Fruit fly (Drosophila melanogaster): ENCODE data around the gene CAH5.

CAH5 gene

DNA sequence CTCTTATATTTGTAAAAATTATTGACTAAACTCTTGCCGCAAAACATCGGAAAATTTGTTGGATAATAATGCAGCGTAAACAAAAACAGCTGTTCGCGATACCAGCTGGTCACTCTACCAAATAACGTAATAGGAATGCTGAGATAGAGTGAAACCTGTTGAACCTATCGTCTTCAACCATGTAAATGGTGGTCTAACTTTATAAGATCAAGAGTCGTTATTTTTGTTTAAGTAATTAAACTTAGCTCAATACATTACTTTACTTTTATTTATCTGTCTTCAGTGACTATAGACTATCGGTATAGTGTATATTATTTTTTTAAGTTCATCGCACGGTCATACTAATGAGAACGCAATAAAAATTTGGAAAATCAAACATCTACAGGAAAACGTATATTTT, 7.6 kb upstream of the CAH5 start, which contains the start of the genes CG1750 and spn-F (continued):
- TF ChIP-seq az2 (GFP tag; optimal IDR thresholded peaks at IDR 0.05) (no peak), sc (optimal IDR thresholded peaks at IDR 0.05) (no peak), sc (GFP tag; optimal IDR thresholded peaks at IDR 0.05) (no peak), lola (GFP tag; optimal IDR thresholded peaks at IDR 0.05) (peak in 1 of 3 experiments; percentile 1), unc-4 (GFP tag; IDR thresholded peaks at IDR 0.05; ENCODE audit: partially characterized antibody) (peak; percentile 74), sisA (GFP tag; IDR thresholded peaks at IDR 0.05) (no peak), ind (GFP tag; optimal IDR thresholded peaks at IDR 0.05) (no peak), CG7357 (GFP tag; IDR thresholded peaks at IDR 0.05) (no peak), CG7839 (tag; optimal IDR thresholded peaks at IDR 0.05) (no peak), dmrt99B (tag; optimal IDR thresholded peaks at IDR 0.05) (no peak), trem (tag; optimal IDR thresholded peaks at IDR 0.05) (peak; percentile 62), Rx (GFP tag; IDR thresholded peaks at IDR 0.05) (no peak), Mad (GFP tag; optimal IDR thresholded peaks at IDR 0.05) (no peak), Rfx (GFP tag; IDR thresholded peaks at IDR 0.05) (no peak), Opbp (GFP tag; IDR thresholded peaks at IDR 0.05; ENCODE audit: partially characterized antibody) (0 out of 3 replicates have a peak, but pooled peaks have one; percentile 36), fd3F (GFP tag; optimal IDR thresholded peaks at IDR 0.05) (no peak), CG32772 (GFP tag; IDR thresholded peaks at IDR 0.05) (no peak), sim (GFP tag; IDR thresholded peaks at IDR 0.05) (no peak), ttk (GFP tag; IDR thresholded peaks at IDR 0.05) (no peak), H15 (GFP tag; IDR thresholded peaks at IDR 0.05) (no peak), CG13775 (GFP tag; optimal IDR thresholded peaks at IDR 0.05) (no peak), hkb (optimal IDR thresholded peaks at IDR 0.05) (no peak), hkb (GFP tag; IDR thresholded peaks at IDR 0.05) (no peak), CHES-1-like (GFP tag; optimal IDR thresholded peaks at IDR 0.05) (no peak), eyg (GFP tag; optimal IDR thresholded peaks at IDR 0.05) (no peak), Mes4 (GFP tag; optimal IDR thresholded peaks at IDR 0.05) (no peak), CG7963 (GFP tag; IDR thresholded peaks at IDR 0.05; ENCODE audit: partially characterized antibody) (no peak), Pdp1 (GFP tag; optimal IDR thresholded peaks at IDR 0.05) (peak in 1 of 2 experiments; percentile 98), CG7271 (tag; optimal IDR thresholded peaks at IDR 0.05) (no peak), CG12769 (tag; optimal IDR thresholded peaks at IDR 0.05) (no peak), HLHmδ (GFP tag; optimal IDR thresholded peaks at IDR 0.05) (no peak), CG17385 (GFP tag; optimal IDR thresholded peaks at IDR 0.05) (no peak), CG9797 (GFP tag; optimal IDR thresholded peaks at IDR 0.05) (peak; percentile 75), Ravus (GFP tag; IDR thresholded peaks at IDR 0.05) (no peak), CG12391 (tag; optimal IDR thresholded peaks at IDR 0.05) (no peak), ara (GFP tag; IDR thresholded peaks at IDR 0.05) (no peak), CG6791 (GFP tag; IDR thresholded peaks at IDR 0.05; ENCODE audit: partially characterized antibody) (no peak), Abd-B (GFP tag; optimal IDR thresholded peaks at IDR 0.05) (peak; percentile 33), nom (GFP tag; optimal IDR thresholded peaks at IDR 0.05) (no peak), tna (GFP tag; IDR thresholded peaks at IDR 0.05; ENCODE audit: partially characterized antibody) (no peak), CG30431 (GFP tag; optimal IDR thresholded peaks at IDR 0.05) (no peak), CG1529 (GFP tag; optimal IDR thresholded peaks at IDR 0.05) (no peak), gfzf (GFP tag; optimal IDR thresholded peaks at IDR 0.05) (peak; percentile 81), shn (GFP tag; optimal IDR thresholded peaks at IDR 0.05) (no peak), CG33557 (GFP tag; optimal IDR thresholded peaks at IDR 0.05) (no peak), Dek (tag; optimal IDR thresholded peaks at IDR 0.05) (no peak), Ets97D (GFP tag; optimal IDR thresholded peaks at IDR 0.05) (no peak), Sin3A (optimal IDR thresholded peaks at IDR 0.05) (no peak), CG1603 (tag; optimal IDR thresholded peaks at IDR 0.05) (peak; percentile 5), nau (GFP tag; optimal IDR thresholded peaks at IDR 0.05) (no peak), sqz (GFP tag; optimal IDR thresholded peaks at IDR 0.05) (no peak), CG12236 (GFP tag; optimal IDR thresholded peaks at IDR 0.05) (no peak)
